Fruit fly (Drosophila melanogaster) whole organism, embryonic: ENCODE results near the gene CG34300.

Experiments used
- ATbp ChIP-seq: fragments of 200-800 bp; sonication (Bioruptor generic); optimal IDR thresholded peaks from 2 replicates; lab custom pipeline; 2017; ENCODE audit warnings: missing biosample characterization, mild to moderate bottlenecking, missing genetic modification characterization, missing genetic modification reagents
- Ada2b ChIP-seq: fragments of 200-800 bp; sonication (Bioruptor generic); IDR thresholded peaks from 2 replicates; pipeline ENCODE4 v1.3.6; 2022; ENCODE audit warnings: missing biosample characterization, missing genetic modification characterization
- Adf1 ChIP-seq: fragments of 200-800 bp; sonication (Bioruptor generic); IDR thresholded peaks from 2 replicates; pipeline ENCODE4 v1.3.6; 2022; ENCODE audit warnings: missing biosample characterization, missing genetic modification characterization
- CG12219 ChIP-seq: fragments of 200-800 bp; sonication (Bioruptor generic); optimal IDR thresholded peaks from 3 replicates; lab custom pipeline; 2018; ENCODE audit warnings: missing biosample characterization, mild to moderate bottlenecking, missing genetic modification characterization
- CG14441 ChIP-seq: fragments of 200-800 bp; sonication (Bioruptor generic); IDR thresholded peaks from 2 replicates; pipeline ENCODE4 v1.3.6; 2022; ENCODE audit warnings: missing biosample characterization, missing genetic modification characterization
- CG1529 ChIP-seq: fragments of 200-800 bp; sonication (Bioruptor generic); optimal IDR thresholded peaks from 3 replicates; lab custom pipeline; 2018; ENCODE audit warnings: missing biosample characterization, missing genetic modification characterization
- CG1603 ChIP-seq: fragments of 200-800 bp; sonication (Bioruptor generic); optimal IDR thresholded peaks from 2 replicates; lab custom pipeline; 2019; ENCODE audit warnings: missing biosample characterization, mild to moderate bottlenecking, missing genetic modification characterization, moderate library complexity
- CG17385 ChIP-seq: fragments of 200-800 bp; sonication (Bioruptor generic); optimal IDR thresholded peaks from 3 replicates; lab custom pipeline; 2018; ENCODE audit warnings: missing biosample characterization, mild to moderate bottlenecking, missing genetic modification characterization
- CG2116 ChIP-seq: fragments of 200-800 bp; sonication (Bioruptor generic); optimal IDR thresholded peaks from 3 replicates; lab custom pipeline; 2018; ENCODE audit warnings: missing biosample characterization, mild to moderate bottlenecking, missing genetic modification characterization
- CG32767 ChIP-seq: fragments of 200-800 bp; sonication (Bioruptor generic); IDR thresholded peaks from 2 replicates; pipeline ENCODE4 v1.3.6; 2022; ENCODE audit warnings: missing biosample characterization, missing genetic modification characterization
- CG3995 ChIP-seq: fragments of 200-800 bp; sonication (Bioruptor generic); optimal IDR thresholded peaks from 3 replicates; lab custom pipeline; 2016; ENCODE audit warnings: missing biosample characterization, missing genetic modification characterization
- CG43689 ChIP-seq: fragments of 200-800 bp; sonication (Bioruptor generic); IDR thresholded peaks from 2 replicates; pipeline ENCODE4 v1.3.6; 2022; ENCODE audit warnings: missing biosample characterization, missing genetic modification characterization
- CG4404 ChIP-seq: fragments of 200-800 bp; sonication (Bioruptor generic); IDR thresholded peaks from 2 replicates; pipeline ENCODE4 v1.3.6; 2022; ENCODE audit warnings: missing biosample characterization, missing genetic modification characterization
- CG6654 ChIP-seq: fragments of 200-800 bp; sonication (Bioruptor generic); optimal IDR thresholded peaks from 2 replicates; lab custom pipeline; 2017; ENCODE audit warnings: missing biosample characterization, mild to moderate bottlenecking, missing genetic modification characterization
- CG6765 ChIP-seq: fragments of 200-800 bp; sonication (Bioruptor generic); optimal IDR thresholded peaks from 3 replicates; lab custom pipeline; 2017; ENCODE audit warnings: missing biosample characterization, mild to moderate bottlenecking, missing genetic modification characterization
- CG6813 ChIP-seq: fragments of 200-800 bp; sonication (Bioruptor generic); optimal IDR thresholded peaks from 2 replicates; lab custom pipeline; 2017; ENCODE audit warnings: missing biosample characterization, missing genetic modification characterization, mild to moderate bottlenecking, moderate library complexity, missing genetic modification reagents
- CG7786 ChIP-seq: fragments of 200-800 bp; sonication (Bioruptor generic); optimal IDR thresholded peaks from 2 replicates; lab custom pipeline; 2016; ENCODE audit warnings: missing biosample characterization, missing genetic modification characterization
- CG9727 ChIP-seq: fragments of 200-800 bp; sonication (Bioruptor generic); optimal IDR thresholded peaks from 3 replicates; lab custom pipeline; 2017; ENCODE audit warnings: missing biosample characterization, mild to moderate bottlenecking, missing genetic modification characterization
- CrebB ChIP-seq: fragments of 200-800 bp; sonication (Bioruptor generic); optimal IDR thresholded peaks from 3 replicates; lab custom pipeline; 2018; ENCODE audit warnings: missing biosample characterization, mild to moderate bottlenecking, missing genetic modification characterization
- D19B ChIP-seq: fragments of 200-800 bp; sonication (Bioruptor generic); optimal IDR thresholded peaks from 2 replicates; lab custom pipeline; 2017; ENCODE audit warnings: missing biosample characterization, mild to moderate bottlenecking, missing genetic modification characterization
- HLH3B ChIP-seq: fragments of 200-800 bp; sonication (Bioruptor generic); IDR thresholded peaks from 2 replicates; pipeline ENCODE4 v1.3.6; 2022; ENCODE audit warnings: missing biosample characterization, missing genetic modification characterization
- Ptx1 ChIP-seq: fragments of 200-800 bp; sonication (Bioruptor generic); IDR thresholded peaks from 2 replicates; pipeline ENCODE4 v1.3.6; 2022; ENCODE audit warnings: missing biosample characterization, missing genetic modification characterization
- Sry-β ChIP-seq: fragments of 200-800 bp; sonication (Bioruptor generic); optimal IDR thresholded peaks from 2 replicates; lab custom pipeline; 2018; ENCODE audit warnings: missing biosample characterization, mild to moderate bottlenecking, missing genetic modification characterization, moderate library complexity
- Xrp1 ChIP-seq: fragments of 200-800 bp; sonication (Bioruptor generic); IDR thresholded peaks from 2 replicates; pipeline ENCODE4 v1.3.6; 2022; ENCODE audit warnings: missing biosample characterization, missing genetic modification characterization
- abd-A ChIP-seq: fragments of 200-800 bp; sonication (Bioruptor generic); optimal IDR thresholded peaks from 3 replicates; lab custom pipeline; 2019; ENCODE audit warnings: missing biosample characterization, mild to moderate bottlenecking, missing genetic modification characterization, moderate library complexity
- bsh ChIP-seq, 2 experiments: fragments of 200-800 bp; sonication (Bioruptor generic); optimal IDR thresholded peaks; 2 replicates each; lab custom pipeline; 2017 to 2018; ENCODE audit warnings: mild to moderate bottlenecking in 2 of 2, missing biosample characterization in 2 of 2, missing genetic modification characterization in 2 of 2, moderate library complexity in 1 of 2
- crp ChIP-seq, 2 experiments: fragments of 200-800 bp; sonication (Bioruptor generic); optimal IDR thresholded peaks; 2 replicates in 1 of 2; 3 replicates in 1 of 2; lab custom pipeline; 2017; ENCODE audit warnings: missing biosample characterization in 2 of 2, missing genetic modification characterization in 2 of 2, mild to moderate bottlenecking in 1 of 2, moderate library complexity in 1 of 2
- en ChIP-seq: fragments of 200-800 bp; sonication (Bioruptor generic); optimal IDR thresholded peaks from 2 replicates; lab custom pipeline; 2016; ENCODE audit warnings: missing biosample characterization, missing genetic modification characterization
- gem ChIP-seq: fragments of 200-800 bp; sonication (Bioruptor generic); optimal IDR thresholded peaks from 2 replicates; lab custom pipeline; 2019; ENCODE audit warnings: missing biosample characterization, mild to moderate bottlenecking, missing genetic modification characterization, moderate library complexity
- grau ChIP-seq: fragments of 200-800 bp; optimal IDR thresholded peaks from 3 replicates; lab custom pipeline; 2019; ENCODE audit warnings: missing biosample characterization, mild to moderate bottlenecking, missing genetic modification characterization, moderate library complexity
- hkb ChIP-seq, 2 experiments: fragments of 200-800 bp in 1 of 2; fragments of >200 bp in 1 of 2; sonication (Bioruptor generic) in 1 of 2; IDR thresholded peaks in 1 of 2; optimal IDR thresholded peaks in 1 of 2; 2 replicates each; pipeline versions ENCODE4 v1.3.6 to Lab custom; 2017 to 2022; ENCODE audit warnings: missing biosample characterization in 1 of 2, missing genetic modification characterization in 1 of 2
- hth ChIP-seq: fragments of >200 bp; optimal IDR thresholded peaks from 2 replicates; lab custom pipeline; 2017; ENCODE audit warnings: inconsistent platforms
- insv ChIP-seq, 2 experiments: fragments of 200-800 bp; sonication (Bioruptor generic); optimal IDR thresholded peaks; 3 replicates each; lab custom pipeline; 2016 to 2018; ENCODE audit warnings: missing biosample characterization in 2 of 2, missing genetic modification characterization in 2 of 2
- jumu ChIP-seq: fragments of 200-800 bp; sonication (Bioruptor generic); optimal IDR thresholded peaks from 3 replicates; lab custom pipeline; 2016; ENCODE audit warnings: missing biosample characterization, missing genetic modification characterization
- mam ChIP-seq: fragments of 200-800 bp; sonication (Bioruptor generic); optimal IDR thresholded peaks from 3 replicates; lab custom pipeline; 2016; ENCODE audit warnings: missing biosample characterization, missing genetic modification characterization
- mld ChIP-seq: fragments of 200-800 bp; sonication (Bioruptor generic); IDR thresholded peaks from 3 replicates; pipeline ENCODE4 v1.3.6; 2022; ENCODE audit warnings: missing biosample characterization, missing genetic modification characterization; ENCODE audit not compliant: partially characterized antibody
- oc ChIP-seq: fragments of 200-800 bp; sonication (Bioruptor generic); optimal IDR thresholded peaks from 2 replicates; lab custom pipeline; 2018; ENCODE audit warnings: missing biosample characterization, mild to moderate bottlenecking, missing genetic modification characterization, moderate library complexity
- phol ChIP-seq: fragments of 200-800 bp; sonication (Bioruptor generic); optimal IDR thresholded peaks from 3 replicates; lab custom pipeline; 2018; ENCODE audit warnings: missing biosample characterization, mild to moderate bottlenecking, missing genetic modification characterization, moderate library complexity
- prd ChIP-seq, 3 experiments: fragments of >200 bp in 2 of 3; fragments of 200-800 bp in 1 of 3; sonication (Bioruptor generic) in 1 of 3; optimal IDR thresholded peaks in 2 of 3; IDR thresholded peaks in 1 of 3; 2 replicates in 2 of 3; 3 replicates in 1 of 3; pipeline versions ENCODE4 v1.3.6 to Lab custom; 2017 to 2022; ENCODE audit warnings: missing biosample characterization in 1 of 3, missing genetic modification characterization in 1 of 3
- row ChIP-seq: fragments of 200-800 bp; sonication (Bioruptor generic); IDR thresholded peaks from 3 replicates; pipeline ENCODE4 v1.3.6; 2022; ENCODE audit warnings: missing biosample characterization, missing genetic modification characterization
- sens ChIP-seq: fragments of 200-800 bp; sonication (Bioruptor generic); peaks from one replicate; lab custom pipeline; 2016; ENCODE audit warnings: missing biosample characterization, missing genetic modification characterization
- slp2 ChIP-seq: fragments of 200-800 bp; sonication (Bioruptor generic); optimal IDR thresholded peaks from 2 replicates; lab custom pipeline; 2016; ENCODE audit warnings: missing biosample characterization, missing genetic modification characterization
- sqz ChIP-seq: fragments of 200-800 bp; sonication (Bioruptor generic); optimal IDR thresholded peaks from 3 replicates; lab custom pipeline; 2018; ENCODE audit warnings: missing biosample characterization, mild to moderate bottlenecking, missing genetic modification characterization
- tio ChIP-seq: fragments of 200-800 bp; sonication (Bioruptor generic); optimal IDR thresholded peaks from 2 replicates; lab custom pipeline; 2017; ENCODE audit warnings: missing biosample characterization, missing genetic modification characterization, inconsistent platforms
- toy ChIP-seq: fragments of 200-800 bp; sonication (Bioruptor generic); IDR thresholded peaks from 2 replicates; pipeline ENCODE4 v1.3.6; 2022; ENCODE audit warnings: missing biosample characterization, missing genetic modification characterization
- twi ChIP-seq: fragments of 200-800 bp; optimal IDR thresholded peaks from 2 replicates; lab custom pipeline; 2019; ENCODE audit warnings: missing biosample characterization, mild to moderate bottlenecking, missing genetic modification characterization, moderate library complexity
- vfl ChIP-seq: fragments of 200-800 bp; sonication (Bioruptor generic); optimal IDR thresholded peaks from 2 replicates; lab custom pipeline; 2016; ENCODE audit warnings: missing biosample characterization, missing genetic modification characterization
- zen ChIP-seq: fragments of 200-800 bp; sonication (Bioruptor generic); optimal IDR thresholded peaks from 3 replicates; lab custom pipeline; 2018; ENCODE audit warnings: missing biosample characterization, mild to moderate bottlenecking, missing genetic modification characterization, moderate library complexity

The CG34300 gene

dm6 chr3R:30286347-30286746 lies 20.1 kb downstream of the CG34300 start:
- TF ChIP-seq sqz (peak; percentile 6), gem (tag; lab: Kevin White, UChicago) (peak; percentile 9), sens (GFP tag; lab: Kevin White, UChicago) (peak; percentile 78), row (GFP tag; lab: Robert Waterston, UW) (peak; percentile 51; the same call in 2 of the 3 replicates), HLH3B (no peak), abd-A (peak; percentile 61), twi (tag; lab: Kevin White, UChicago) (no peak), CG7786 (GFP tag; lab: Kevin White, UChicago) (no peak), D19B (GFP tag; lab: Kevin White, UChicago) (peak; percentile 73)
- TF ChIP-seq, all 482 proteins: peak for 6

- TF ChIP-seq CG12219 (GFP tag; lab: Kevin White, UChicago) (no peak), CG6654 (GFP tag; lab: Kevin White, UChicago) (no peak), phol (peak; percentile 8), prd (optimal IDR thresholded peaks at IDR 0.05; lab: Kevin White, UChicago) (no peak), prd (GFP tag; IDR thresholded peaks at IDR 0.05; lab: Robert Waterston, UW) (peak; percentile 67; the same call in 2 of the 3 replicates), Adf1 (GFP tag; lab: Robert Waterston, UW) (no peak), Ptx1 (no peak), hth (no peak), CG1529 (GFP tag; lab: Kevin White, UChicago) (no peak), Xrp1 (peak; percentile 26; the same call in 1 of the 2 replicates), mam (no peak), CG6765 (no peak), Sry-β (GFP tag; lab: Kevin White, UChicago) (no peak), vfl (no peak), ATbp (GFP tag; lab: Kevin White, UChicago) (no peak), CG1603 (tag; lab: Kevin White, UChicago) (peak; percentile 20), CG2116 (GFP tag; lab: Kevin White, UChicago) (no peak), CG43689 (no peak), CG17385 (GFP tag; lab: Kevin White, UChicago) (no peak), CG6813 (GFP tag; lab: Kevin White, UChicago) (no peak), D19B (GFP tag; lab: Kevin White, UChicago) (no peak), tio (GFP tag; lab: Kevin White, UChicago) (no peak), toy (GFP tag; lab: Robert Waterston, UW) (no peak), CG32767 (GFP tag; lab: Robert Waterston, UW) (no peak), jumu (GFP tag; lab: Kevin White, UChicago) (no peak), crp (GFP tag; optimal IDR thresholded peaks at IDR 0.05; lab: Kevin White, UChicago) (no peak), CrebB (tag; lab: Kevin White, UChicago) (no peak), oc (tag; lab: Kevin White, UChicago) (no peak), bsh (GFP tag; optimal IDR thresholded peaks at IDR 0.05; lab: Kevin White, UChicago) (peak in 1 of 2 experiments; percentile 62), mld (GFP tag; lab: Robert Waterston, UW) (no peak), CG3995 (no peak), CG14441 (GFP tag; lab: Robert Waterston, UW) (no peak), insv (GFP tag; optimal IDR thresholded peaks at IDR 0.05; lab: Kevin White, UChicago) (peak; percentile 46 to 85), CG4404 (GFP tag; lab: Robert Waterston, UW) (peak; percentile 44; the same call in 1 of the 2 replicates), Ada2b (no peak), hkb (optimal IDR thresholded peaks at IDR 0.05; lab: Kevin White, UChicago) (no peak), hkb (GFP tag; IDR thresholded peaks at IDR 0.05; lab: Robert Waterston, UW) (no peak), CG9727 (GFP tag; lab: Kevin White, UChicago) (peak; percentile 20), en (no peak), grau (tag; lab: Kevin White, UChicago) (no peak), slp2 (no peak), zen (tag; lab: Kevin White, UChicago) (peak; percentile 40)
Measured at dm6 chr3R:30284989-30285670, 21.3 kb downstream of the CG34300 start.
